Worm (Caenorhabditis elegans): Measurements from ENCODE around the gene srd-55.

- no peak for TF ChIP-seq ama-1 (optimal IDR thresholded peaks at IDR 0.05)
- TF ChIP-seq lsy-12 (tag; optimal IDR thresholded peaks at IDR 0.05) = no peak
- TF ChIP-seq ztf-11 (tag; optimal IDR thresholded peaks at IDR 0.05) = no peak
- TF ChIP-seq nhr-77 (tag; optimal IDR thresholded peaks at IDR 0.05) = no peak
- TF ChIP-seq sea-2 (GFP tag; optimal IDR thresholded peaks at IDR 0.05) = no peak
- TF ChIP-seq fkh-2 (tag; optimal IDR thresholded peaks at IDR 0.05) = no peak
- no peak for TF ChIP-seq jun-1 (tag; optimal IDR thresholded peaks at IDR 0.05)
- no peak for TF ChIP-seq nhr-12 (tag; optimal IDR thresholded peaks at IDR 0.05)
- no peak for TF ChIP-seq elt-1 (tag; optimal IDR thresholded peaks at IDR 0.05)
- no peak for TF ChIP-seq elt-3 (tag; optimal IDR thresholded peaks at IDR 0.05)
- no peak for TF ChIP-seq skn-1 (tag; optimal IDR thresholded peaks at IDR 0.05)
- no peak for TF ChIP-seq snpc-4 (tag; optimal IDR thresholded peaks at IDR 0.05)
- TF ChIP-seq nhr-76 (tag; optimal IDR thresholded peaks at IDR 0.05) = no peak
Measured at ce11 chrII:7379021-7379420, 29.3 kb upstream of the srd-55 start, which contains the start of gene C07D10.6.

Measured in whole organism, L3 larva.